Worm (Caenorhabditis elegans) whole organism, L4 larva: Measurements from ENCODE around the gene C48D1.1.

Source experiments
- D1046.2 ChIP-seq: fragments of 200-800 bp; sonication (Bioruptor generic); IDR thresholded peaks from 2 replicates; pipeline ENCODE4 v1.3.6; 2022; ENCODE audit warnings: missing genetic modification characterization, missing compliant biosample characterization
- ceh-28 ChIP-seq: fragments of 150-350 bp; optimal IDR thresholded peaks from 2 replicates; lab custom pipeline; 2014; ENCODE audit warnings: missing biosample characterization, missing genetic modification reagents, missing genetic modification characterization
- dve-1 ChIP-seq: sonication (generic microtip); optimal IDR thresholded peaks from 2 replicates; lab custom pipeline; 2017; ENCODE audit warnings: antibody characterized with exemption, mild to moderate bottlenecking, missing genetic modification characterization, missing compliant biosample characterization; ENCODE audit not compliant: insufficient read depth
- egl-27 ChIP-seq: sonication (generic microtip); optimal IDR thresholded peaks from 3 replicates; lab custom pipeline; 2017; ENCODE audit warnings: missing biosample characterization, missing genetic modification reagents, missing genetic modification characterization
- hlh-11 ChIP-seq: fragments of 200-800 bp; sonication (Bioruptor generic); optimal IDR thresholded peaks from 2 replicates; lab custom pipeline; 2018; ENCODE audit warnings: mild to moderate bottlenecking, missing genetic modification characterization, missing compliant biosample characterization
- lim-7 ChIP-seq: fragments of 200-800 bp; sonication (Bioruptor generic); IDR thresholded peaks from 2 replicates; pipeline ENCODE4 v1.3.6; 2022; ENCODE audit warnings: missing genetic modification characterization, missing compliant biosample characterization
- nhr-25 ChIP-seq: sonication (generic microtip); optimal IDR thresholded peaks from 2 replicates; lab custom pipeline; 2017; ENCODE audit warnings: missing genetic modification characterization, mild to moderate bottlenecking, missing compliant biosample characterization, antibody characterized with exemption, moderate library complexity, borderline replicate concordance; ENCODE audit not compliant: insufficient read depth
- pha-4 ChIP-seq, 2 experiments: fragments of 150-350 bp in 1 of 2; fragments of 200-800 bp in 1 of 2; sonication (Bioruptor generic) in 1 of 2; IDR thresholded peaks in 1 of 2; optimal IDR thresholded peaks in 1 of 2; 2 replicates each; pipeline versions ENCODE4 v1.3.6 to Lab custom; 2014 to 2022; ENCODE audit warnings: missing genetic modification characterization in 2 of 2, missing genetic modification reagents in 2 of 2, missing biosample characterization in 1 of 2, missing compliant biosample characterization in 1 of 2
- zip-11 ChIP-seq: fragments of 200-800 bp; sonication (Bioruptor generic); IDR thresholded peaks from 2 replicates; pipeline ENCODE4 v1.3.6; 2022; ENCODE audit warnings: missing genetic modification characterization, missing compliant biosample characterization

ce11 chrIV:13165181-13165580, 32.0 kb downstream of the C48D1.1 start, which contains the start of gene scl-14:
- TF ChIP-seq dve-1 (tag; lab: Kevin White, UChicago) (no peak), hlh-11 (tag; lab: Kevin White, UChicago) (no peak), nhr-25 (tag; lab: Kevin White, UChicago) (no peak), D1046.2 (GFP tag; lab: Robert Waterston, UW) (no peak), zip-11 (GFP tag; lab: Robert Waterston, UW) (no peak), ceh-28 (tag; lab: Kevin White, UChicago) (no peak), lim-7 (GFP tag; lab: Robert Waterston, UW) (no peak), pha-4 (GFP tag; IDR thresholded peaks at IDR 0.05; lab: Robert Waterston, UW) (no peak), pha-4 (tag; optimal IDR thresholded peaks at IDR 0.05; lab: Kevin White, UChicago) (no peak), egl-27 (tag; lab: Kevin White, UChicago) (no peak)
